Worm (Caenorhabditis elegans) whole organism, L2 larva: ENCODE measurements around the gene Y32F6B.1.

ENCODE experiments used
- C34F6.9 ChIP-seq: fragments of 150-350 bp; optimal IDR thresholded peaks from 2 replicates; lab custom pipeline; 2014; ENCODE audit warnings: missing biosample characterization, missing genetic modification characterization
- F13H6.1 ChIP-seq: sonication (generic microtip); optimal IDR thresholded peaks from 2 replicates; lab custom pipeline; 2016; ENCODE audit warnings: missing genetic modification characterization, missing compliant biosample characterization
- R02D3.7 ChIP-seq: fragments of 150-350 bp; optimal IDR thresholded peaks from 2 replicates; lab custom pipeline; 2014; ENCODE audit warnings: missing biosample characterization, missing genetic modification characterization
- Y55F3AM.14 ChIP-seq: fragments of 200-800 bp; sonication (Bioruptor generic); optimal IDR thresholded peaks from 2 replicates; lab custom pipeline; 2018; ENCODE audit warnings: mild to moderate bottlenecking, missing genetic modification characterization, missing compliant biosample characterization
- ZK546.5 ChIP-seq: sonication (generic microtip); optimal IDR thresholded peaks from 2 replicates; lab custom pipeline; 2017; ENCODE audit warnings: missing biosample characterization, missing genetic modification characterization
- alr-1 ChIP-seq: fragments of 150-350 bp; optimal IDR thresholded peaks from 2 replicates; lab custom pipeline; 2014; ENCODE audit warnings: missing biosample characterization, missing genetic modification characterization
- aly-2 ChIP-seq: fragments of 150-350 bp; optimal IDR thresholded peaks from 2 replicates; lab custom pipeline; 2014; ENCODE audit warnings: missing biosample characterization, missing genetic modification characterization
- crh-2 ChIP-seq: sonication (generic microtip); optimal IDR thresholded peaks from 2 replicates; lab custom pipeline; 2017; ENCODE audit warnings: missing biosample characterization, missing genetic modification characterization
- elt-1 ChIP-seq: fragments of 150-350 bp; optimal IDR thresholded peaks from 2 replicates; lab custom pipeline; 2014; ENCODE audit warnings: missing biosample characterization, missing genetic modification characterization
- fos-1 ChIP-seq: fragments of 150-350 bp; optimal IDR thresholded peaks from 2 replicates; lab custom pipeline; 2014; ENCODE audit warnings: missing biosample characterization, missing genetic modification characterization
- gmeb-1 ChIP-seq: fragments of 150-350 bp; optimal IDR thresholded peaks from 2 replicates; lab custom pipeline; 2014; ENCODE audit warnings: missing biosample characterization, missing genetic modification characterization
- lin-11 ChIP-seq: fragments of 150-350 bp; sonication (generic microtip); optimal IDR thresholded peaks from 2 replicates; lab custom pipeline; 2014; ENCODE audit warnings: missing biosample characterization, missing genetic modification characterization, inconsistent platforms, mixed read lengths
- lin-39 ChIP-seq: fragments of 150-350 bp; optimal IDR thresholded peaks from 2 replicates; lab custom pipeline; 2014; ENCODE audit warnings: missing biosample characterization, missing genetic modification reagents, missing genetic modification characterization
- lsy-2 ChIP-seq, 2 experiments: fragments of 150-350 bp in 1 of 2; sonication (generic microtip) in 1 of 2; optimal IDR thresholded peaks; 2 replicates each; lab custom pipeline; 2014 to 2017; ENCODE audit warnings: missing biosample characterization in 2 of 2, missing genetic modification characterization in 2 of 2
- mbf-1 ChIP-seq: sonication (generic microtip); optimal IDR thresholded peaks from 2 replicates; lab custom pipeline; 2017; ENCODE audit warnings: missing biosample characterization, missing genetic modification characterization
- nhr-10 ChIP-seq: sonication (generic microtip); optimal IDR thresholded peaks from 2 replicates; lab custom pipeline; 2017; ENCODE audit warnings: missing biosample characterization, missing genetic modification characterization
- nhr-12 ChIP-seq: fragments of 150-350 bp; optimal IDR thresholded peaks from 2 replicates; lab custom pipeline; 2014; ENCODE audit warnings: missing biosample characterization, missing genetic modification characterization
- nhr-129 ChIP-seq: fragments of 150-350 bp; optimal IDR thresholded peaks from 2 replicates; lab custom pipeline; 2014; ENCODE audit warnings: missing biosample characterization, missing genetic modification characterization
- nhr-23 ChIP-seq: fragments of 150-350 bp; optimal IDR thresholded peaks from 2 replicates; lab custom pipeline; 2014; ENCODE audit warnings: missing biosample characterization, missing genetic modification reagents, missing genetic modification characterization
- nhr-237 ChIP-seq: fragments of 150-350 bp; optimal IDR thresholded peaks from 2 replicates; lab custom pipeline; 2014; ENCODE audit warnings: missing biosample characterization, missing genetic modification characterization
- nhr-25 ChIP-seq: fragments of 150-350 bp; sonication (generic microtip); optimal IDR thresholded peaks from 3 replicates; lab custom pipeline; 2014; ENCODE audit warnings: missing biosample characterization, missing genetic modification characterization
- nhr-6 ChIP-seq: fragments of 150-350 bp; optimal IDR thresholded peaks from 2 replicates; lab custom pipeline; 2014; ENCODE audit warnings: missing biosample characterization, missing genetic modification characterization
- nhr-77 ChIP-seq: fragments of 150-350 bp; optimal IDR thresholded peaks from 2 replicates; lab custom pipeline; 2014; ENCODE audit warnings: missing biosample characterization, missing genetic modification characterization
- sem-4 ChIP-seq: fragments of 150-350 bp; optimal IDR thresholded peaks from 2 replicates; lab custom pipeline; 2014; ENCODE audit warnings: missing biosample characterization, missing genetic modification reagents, missing genetic modification characterization
- skn-1 ChIP-seq: sonication (generic microtip); optimal IDR thresholded peaks from 2 replicates; lab custom pipeline; 2017; ENCODE audit warnings: missing biosample characterization, missing genetic modification characterization
- sma-9 ChIP-seq, 2 experiments: fragments of 150-350 bp in 1 of 2; sonication (generic microtip) in 1 of 2; optimal IDR thresholded peaks; 2 replicates each; lab custom pipeline; 2014 to 2016; ENCODE audit warnings: missing genetic modification characterization in 2 of 2, mild to moderate bottlenecking in 1 of 2, missing biosample characterization in 1 of 2, missing compliant biosample characterization in 1 of 2, missing genetic modification reagents in 1 of 2, moderate library complexity in 1 of 2
- snpc-4 ChIP-seq: fragments of 150-350 bp; optimal IDR thresholded peaks from 2 replicates; lab custom pipeline; 2014; ENCODE audit warnings: missing biosample characterization, missing genetic modification characterization
- unc-62 ChIP-seq: fragments of 150-350 bp; optimal IDR thresholded peaks from 2 replicates; lab custom pipeline; 2014; ENCODE audit warnings: missing biosample characterization, missing genetic modification reagents, missing genetic modification characterization
- zag-1 ChIP-seq: fragments of 150-350 bp; optimal IDR thresholded peaks from 2 replicates; lab custom pipeline; 2014; ENCODE audit warnings: missing biosample characterization, missing genetic modification characterization
- ztf-1 ChIP-seq: fragments of 200-800 bp; sonication (Bioruptor generic); conservative IDR thresholded peaks from 2 replicates; pipeline ENCODE4 v1.3.6; 2022; ENCODE audit warnings: missing genetic modification characterization, missing compliant biosample characterization
- ztf-11 ChIP-seq: sonication (generic microtip); optimal IDR thresholded peaks from 2 replicates; lab custom pipeline; 2017; ENCODE audit warnings: missing biosample characterization, missing genetic modification characterization
- ztf-4 ChIP-seq: fragments of 150-350 bp; optimal IDR thresholded peaks from 2 replicates; lab custom pipeline; 2014; ENCODE audit warnings: missing biosample characterization, missing genetic modification characterization

Gene Y32F6B.1

DNA sequence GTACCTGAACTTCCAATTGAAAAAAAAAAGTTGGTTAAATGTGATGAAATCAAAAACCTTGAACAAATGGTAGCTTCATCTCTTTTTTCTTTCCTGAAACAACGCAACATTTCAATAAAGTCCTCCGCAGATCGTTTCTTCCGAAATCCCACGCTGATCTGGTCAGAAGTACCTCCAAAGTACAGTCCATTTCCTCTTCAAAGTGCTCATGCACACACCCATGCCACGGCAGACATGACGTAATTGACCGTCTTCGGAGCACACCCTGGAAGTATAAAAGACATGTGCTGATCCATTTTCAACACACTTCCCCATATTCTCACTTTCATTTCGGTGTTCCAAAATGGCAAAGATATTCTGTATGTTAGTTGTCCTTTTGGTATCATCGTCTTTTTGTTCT is 19.4 kb upstream of the Y32F6B.1 start, which contains the start of gene C35A5.10:
C35A5.10 (plus strand) TSS at position 301 of the 400 bp plus-strand sequence.
- TF ChIP-seq F13H6.1 (tag; lab: Kevin White, UChicago) (no peak), skn-1 (tag; lab: Kevin White, UChicago) (no peak), fos-1 (no peak)

DNA sequence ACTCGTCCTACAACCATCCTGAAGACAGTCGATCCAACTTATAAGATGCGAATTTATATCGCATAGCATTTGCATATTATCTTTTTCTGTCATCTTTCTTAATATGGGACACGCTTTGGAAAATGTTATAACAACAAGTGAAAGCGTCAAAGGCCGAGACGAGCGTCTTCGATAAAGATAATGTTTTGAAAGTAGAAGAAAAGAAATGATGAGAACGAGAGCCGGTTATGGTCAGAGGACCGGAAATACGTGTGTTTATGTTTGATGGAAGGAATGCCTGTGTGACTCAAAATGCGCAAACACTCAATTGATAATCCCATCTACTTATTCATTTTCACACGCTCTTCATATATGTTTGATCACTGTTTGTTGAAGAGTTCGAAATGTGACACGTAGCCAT is 18.5 kb upstream of the Y32F6B.1 start, which contains the start of gene C35A5.11:
C35A5.11 (minus strand) TSS at position 101 of the 400 bp plus-strand sequence.
- TF ChIP-seq nhr-237 (tag; lab: Kevin White, UChicago) (no peak), gmeb-1 (tag; lab: Kevin White, UChicago) (no peak), sma-9 (GFP tag; optimal IDR thresholded peaks at IDR 0.05; lab: Kevin White, UChicago) (no peak), sma-9 (tag; optimal IDR thresholded peaks at IDR 0.05; lab: Kevin White, UChicago) (no peak), nhr-10 (no peak), mbf-1 (no peak), aly-2 (tag; lab: Kevin White, UChicago) (no peak), nhr-77 (no peak), nhr-129 (tag; lab: Kevin White, UChicago) (no peak), lsy-2 (tag; optimal IDR thresholded peaks at IDR 0.05; lab: Kevin White, UChicago) (no peak), nhr-23 (tag; lab: Kevin White, UChicago) (no peak)

- TF ChIP-seq nhr-23 (tag; lab: Kevin White, UChicago), result no peak
- no peak for TF ChIP-seq nhr-12 (tag; lab: Kevin White, UChicago)
- no peak for TF ChIP-seq gmeb-1 (tag; lab: Kevin White, UChicago)
- no peak for TF ChIP-seq skn-1 (tag; lab: Kevin White, UChicago)
- no peak for TF ChIP-seq ztf-11 (tag; lab: Kevin White, UChicago)
- TF ChIP-seq ztf-1 (GFP tag; lab: Robert Waterston, UW), result no peak
- no peak for TF ChIP-seq sem-4 (tag; lab: Kevin White, UChicago)
Measured at ce11 chrV:10501295-10501694, 16.8 kb upstream of the Y32F6B.1 start, which contains the start of gene C35A5.3. C35A5.3 (minus strand) TSS chrV:10501395.

ce11 chrV:10496733-10497132 is 12.2 kb upstream of the Y32F6B.1 start, which contains the start of gene C35A5.4:
C35A5.4 (plus strand) TSS chrV:10497033.
- TF ChIP-seq nhr-25, result no peak
- no peak for TF ChIP-seq snpc-4 (tag; lab: Kevin White, UChicago)
- TF ChIP-seq unc-62 (GFP tag; lab: Kevin White, UChicago), result no peak
- no peak for TF ChIP-seq lin-11
- no peak for TF ChIP-seq elt-1 (tag; lab: Kevin White, UChicago)
- no peak for TF ChIP-seq nhr-237 (tag; lab: Kevin White, UChicago)
- TF ChIP-seq zag-1 (tag; lab: Kevin White, UChicago), result no peak
- TF ChIP-seq ztf-4 (tag; lab: Kevin White, UChicago), result no peak
- TF ChIP-seq nhr-6 (tag; lab: Kevin White, UChicago), result no peak
- no peak for TF ChIP-seq lin-39 (tag; lab: Kevin White, UChicago)
- no peak for TF ChIP-seq lsy-2 (tag; optimal IDR thresholded peaks at IDR 0.05; lab: Kevin White, UChicago)
- TF ChIP-seq ZK546.5 (tag; lab: Kevin White, UChicago), result no peak
- no peak for TF ChIP-seq alr-1 (tag; lab: Kevin White, UChicago)
- TF ChIP-seq Y55F3AM.14 (GFP tag; lab: Kevin White, UChicago), result no peak
- no peak for TF ChIP-seq F13H6.1 (tag; lab: Kevin White, UChicago)
- no peak for TF ChIP-seq crh-2 (tag; lab: Kevin White, UChicago)

DNA sequence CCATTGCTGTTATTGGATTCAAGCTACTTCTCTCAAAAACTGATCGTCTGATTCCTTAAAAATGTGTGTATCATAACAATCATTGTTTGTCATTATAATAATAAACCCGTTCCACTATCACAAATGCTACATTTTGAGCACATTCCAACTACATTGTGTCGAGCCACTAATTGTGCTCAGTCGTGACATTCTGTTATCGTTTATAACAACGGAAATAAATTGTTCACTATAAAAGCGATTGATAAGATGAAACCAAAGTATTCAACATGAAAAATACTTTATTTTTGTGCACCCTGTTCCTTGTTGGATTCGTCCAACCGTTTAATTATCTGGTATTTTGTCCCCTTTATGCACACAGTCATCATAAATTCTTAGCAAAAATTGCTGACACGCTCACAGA is 8.6 kb upstream of the Y32F6B.1 start, which contains the start of gene ugt-33:
ugt-33 (plus strand) TSS at position 260 of the 400 bp plus-strand sequence.
- TF ChIP-seq nhr-25 (no peak), gmeb-1 (tag; lab: Kevin White, UChicago) (peak; percentile 23), R02D3.7 (tag; lab: Kevin White, UChicago) (no peak), nhr-237 (tag; lab: Kevin White, UChicago) (no peak), C34F6.9 (tag; lab: Kevin White, UChicago) (no peak), lin-39 (tag; lab: Kevin White, UChicago) (no peak), fos-1 (peak; percentile 64), sma-9 (GFP tag; optimal IDR thresholded peaks at IDR 0.05; lab: Kevin White, UChicago) (peak; percentile 26), sma-9 (tag; optimal IDR thresholded peaks at IDR 0.05; lab: Kevin White, UChicago) (no peak), nhr-77 (no peak), ZK546.5 (tag; lab: Kevin White, UChicago) (no peak), alr-1 (tag; lab: Kevin White, UChicago) (no peak)
- TF ChIP-seq, all 48 proteins: peak for 3
